Fruit fly (Drosophila melanogaster) whole organism, embryonic: ENCODE data around the gene CG3032.

ENCODE experiments used
- Atf3 ChIP-seq: fragments of 200-800 bp; sonication (Bioruptor generic); optimal IDR thresholded peaks from 3 replicates; lab custom pipeline; 2016; ENCODE audit warnings: missing biosample characterization, missing genetic modification characterization
- Awh ChIP-seq: fragments of 200-800 bp; sonication (Bioruptor generic); IDR thresholded peaks from 2 replicates; pipeline ENCODE4, ENCODE4 v1.3.6; 2022; ENCODE audit warnings: missing biosample characterization, missing genetic modification characterization
- CG10565 ChIP-seq: fragments of 200-800 bp; sonication (Bioruptor generic); optimal IDR thresholded peaks from 3 replicates; lab custom pipeline; 2016; ENCODE audit warnings: missing biosample characterization, mild to moderate bottlenecking, missing genetic modification characterization
- CG10979 ChIP-seq: fragments of 200-800 bp; sonication (Bioruptor generic); optimal IDR thresholded peaks from 2 replicates; lab custom pipeline; 2018; ENCODE audit warnings: missing biosample characterization, mild to moderate bottlenecking, missing genetic modification characterization, moderate library complexity
- CG11504 ChIP-seq: fragments of 200-800 bp; sonication (Bioruptor generic); optimal IDR thresholded peaks from 3 replicates; lab custom pipeline; 2019; ENCODE audit warnings: missing biosample characterization, mild to moderate bottlenecking, missing genetic modification characterization, moderate library complexity
- CG12219 ChIP-seq: fragments of 200-800 bp; sonication (Bioruptor generic); optimal IDR thresholded peaks from 3 replicates; lab custom pipeline; 2018; ENCODE audit warnings: missing biosample characterization, mild to moderate bottlenecking, missing genetic modification characterization
- CG13775 ChIP-seq: fragments of 200-800 bp; sonication (Bioruptor generic); optimal IDR thresholded peaks from 3 replicates; lab custom pipeline; 2017; ENCODE audit warnings: missing biosample characterization, mild to moderate bottlenecking, missing genetic modification characterization
- CG14014 ChIP-seq: fragments of 200-800 bp; sonication (Bioruptor generic); IDR thresholded peaks from 2 replicates; pipeline ENCODE4 v1.3.6; 2022; ENCODE audit warnings: missing biosample characterization, missing genetic modification characterization
- CG15696 ChIP-seq: fragments of 200-800 bp; sonication (Bioruptor generic); optimal IDR thresholded peaks from 2 replicates; lab custom pipeline; 2019; ENCODE audit warnings: missing biosample characterization, mild to moderate bottlenecking, missing genetic modification characterization, moderate library complexity
- CG17829 ChIP-seq: fragments of 200-800 bp; optimal IDR thresholded peaks from 2 replicates; lab custom pipeline; 2019; ENCODE audit warnings: missing biosample characterization, mild to moderate bottlenecking, missing genetic modification characterization, moderate library complexity
- CG32767 ChIP-seq: fragments of 200-800 bp; sonication (Bioruptor generic); IDR thresholded peaks from 2 replicates; pipeline ENCODE4 v1.3.6; 2022; ENCODE audit warnings: missing biosample characterization, missing genetic modification characterization
- CG33557 ChIP-seq: fragments of 200-800 bp; sonication (Bioruptor generic); optimal IDR thresholded peaks from 2 replicates; lab custom pipeline; 2019; ENCODE audit warnings: missing biosample characterization, mild to moderate bottlenecking, missing genetic modification characterization, moderate library complexity
- CG34376 ChIP-seq: fragments of 200-800 bp; sonication (Bioruptor generic); optimal IDR thresholded peaks from 2 replicates; lab custom pipeline; 2018; ENCODE audit warnings: missing biosample characterization, mild to moderate bottlenecking, missing genetic modification characterization
- CG5180 ChIP-seq: fragments of 200-800 bp; sonication (Bioruptor generic); optimal IDR thresholded peaks from 3 replicates; lab custom pipeline; 2017; ENCODE audit warnings: missing biosample characterization, missing genetic modification characterization, mild to moderate bottlenecking, moderate library complexity, missing genetic modification reagents
- CG5245 ChIP-seq: fragments of 200-800 bp; sonication (Bioruptor generic); optimal IDR thresholded peaks from 3 replicates; lab custom pipeline; 2016; ENCODE audit warnings: missing biosample characterization, missing genetic modification characterization
- CG7987 ChIP-seq: fragments of 200-800 bp; sonication (Bioruptor generic); optimal IDR thresholded peaks from 2 replicates; lab custom pipeline; 2018; ENCODE audit warnings: missing biosample characterization, mild to moderate bottlenecking, missing genetic modification characterization, moderate library complexity
- CG8281 ChIP-seq: fragments of 200-800 bp; sonication (Bioruptor generic); optimal IDR thresholded peaks from 2 replicates; lab custom pipeline; 2018; ENCODE audit warnings: missing biosample characterization, mild to moderate bottlenecking, missing genetic modification characterization, moderate library complexity
- CG8944 ChIP-seq: fragments of 200-800 bp; sonication (Bioruptor generic); optimal IDR thresholded peaks from 3 replicates; lab custom pipeline; 2016; ENCODE audit warnings: missing biosample characterization, missing genetic modification characterization
- CG9437 ChIP-seq: fragments of 200-800 bp; sonication (Bioruptor generic); optimal IDR thresholded peaks from 2 replicates; lab custom pipeline; 2018; ENCODE audit warnings: missing biosample characterization, mild to moderate bottlenecking, missing genetic modification characterization
- CG9609 ChIP-seq: fragments of 200-800 bp; sonication (Bioruptor generic); optimal IDR thresholded peaks from 3 replicates; lab custom pipeline; 2016; ENCODE audit warnings: missing biosample characterization, missing genetic modification characterization
- CG9727 ChIP-seq: fragments of 200-800 bp; sonication (Bioruptor generic); optimal IDR thresholded peaks from 3 replicates; lab custom pipeline; 2017; ENCODE audit warnings: missing biosample characterization, mild to moderate bottlenecking, missing genetic modification characterization
- Deaf1 ChIP-seq: fragments of 200-800 bp; optimal IDR thresholded peaks from 3 replicates; lab custom pipeline; 2019; ENCODE audit warnings: missing biosample characterization, mild to moderate bottlenecking, missing genetic modification characterization, moderate library complexity
- Doc3 ChIP-seq: fragments of 200-800 bp; sonication (Bioruptor generic); IDR thresholded peaks from 3 replicates; pipeline ENCODE4 v1.3.6; 2022; ENCODE audit warnings: missing biosample characterization, missing genetic modification characterization; ENCODE audit not compliant: partially characterized antibody
- H2.0 ChIP-seq: fragments of 200-800 bp; sonication (Bioruptor generic); IDR thresholded peaks from 2 replicates; pipeline ENCODE4 v1.3.6; 2022; ENCODE audit warnings: missing biosample characterization, missing genetic modification characterization
- Hand ChIP-seq: fragments of 200-800 bp; sonication (Bioruptor generic); optimal IDR thresholded peaks from 2 replicates; lab custom pipeline; 2017; ENCODE audit warnings: mild to moderate bottlenecking, missing biosample characterization, missing genetic modification reagents, missing genetic modification characterization
- Mrtf ChIP-seq: fragments of 200-800 bp; sonication (Bioruptor generic); IDR thresholded peaks from 3 replicates; pipeline ENCODE4 v1.3.6; 2022; ENCODE audit warnings: missing biosample characterization, missing genetic modification characterization
- Nf-YB ChIP-seq: fragments of 200-800 bp; sonication (Bioruptor generic); optimal IDR thresholded peaks from 3 replicates; lab custom pipeline; 2019; ENCODE audit warnings: missing biosample characterization, mild to moderate bottlenecking, missing genetic modification characterization, moderate library complexity
- Spps ChIP-seq: fragments of 200-800 bp; sonication (Bioruptor generic); optimal IDR thresholded peaks from 2 replicates; lab custom pipeline; 2018; ENCODE audit warnings: missing biosample characterization, mild to moderate bottlenecking, missing genetic modification characterization
- Usf ChIP-seq: fragments of 200-800 bp; sonication (Bioruptor generic); optimal IDR thresholded peaks from 2 replicates; lab custom pipeline; 2017; ENCODE audit warnings: missing genotype, missing biosample characterization, missing genetic modification characterization
- bbx ChIP-seq: fragments of 200-800 bp; sonication (Bioruptor generic); IDR thresholded peaks from 2 replicates; pipeline ENCODE4 v1.3.6; 2022; ENCODE audit warnings: missing biosample characterization, missing genetic modification characterization; ENCODE audit not compliant: partially characterized antibody
- bsh ChIP-seq, 2 experiments: fragments of 200-800 bp; sonication (Bioruptor generic); optimal IDR thresholded peaks; 2 replicates each; lab custom pipeline; 2017 to 2018; ENCODE audit warnings: mild to moderate bottlenecking in 2 of 2, missing biosample characterization in 2 of 2, missing genetic modification characterization in 2 of 2, moderate library complexity in 1 of 2
- chif ChIP-seq, 2 experiments: fragments of 200-800 bp; sonication (Bioruptor generic); optimal IDR thresholded peaks; 3 replicates each; lab custom pipeline; 2016; ENCODE audit warnings: missing biosample characterization in 2 of 2, missing genetic modification characterization in 2 of 2
- dmrt11E ChIP-seq: fragments of 200-800 bp; sonication (Bioruptor generic); optimal IDR thresholded peaks from 3 replicates; lab custom pipeline; 2018; ENCODE audit warnings: missing biosample characterization, mild to moderate bottlenecking, missing genetic modification characterization, moderate library complexity
- fd96Cb ChIP-seq: fragments of 200-800 bp; sonication (Bioruptor generic); optimal IDR thresholded peaks from 2 replicates; lab custom pipeline; 2018; ENCODE audit warnings: missing biosample characterization, mild to moderate bottlenecking, missing genetic modification characterization, moderate library complexity
- grau ChIP-seq: fragments of 200-800 bp; optimal IDR thresholded peaks from 3 replicates; lab custom pipeline; 2019; ENCODE audit warnings: missing biosample characterization, mild to moderate bottlenecking, missing genetic modification characterization, moderate library complexity
- grn ChIP-seq: fragments of 200-800 bp; sonication (Bioruptor generic); optimal IDR thresholded peaks from 3 replicates; lab custom pipeline; 2017; ENCODE audit warnings: missing biosample characterization, missing genetic modification characterization
- jigr1 ChIP-seq: fragments of 200-800 bp; sonication (Bioruptor generic); IDR thresholded peaks from 3 replicates; pipeline ENCODE4 v1.3.6; 2022; ENCODE audit warnings: missing biosample characterization, missing genetic modification characterization
- prd ChIP-seq, 3 experiments: fragments of >200 bp in 2 of 3; fragments of 200-800 bp in 1 of 3; sonication (Bioruptor generic) in 1 of 3; optimal IDR thresholded peaks in 2 of 3; IDR thresholded peaks in 1 of 3; 2 replicates in 2 of 3; 3 replicates in 1 of 3; pipeline versions ENCODE4 v1.3.6 to Lab custom; 2017 to 2022; ENCODE audit warnings: missing biosample characterization in 1 of 3, missing genetic modification characterization in 1 of 3
- row ChIP-seq: fragments of 200-800 bp; sonication (Bioruptor generic); IDR thresholded peaks from 3 replicates; pipeline ENCODE4 v1.3.6; 2022; ENCODE audit warnings: missing biosample characterization, missing genetic modification characterization
- run ChIP-seq: fragments of 200-800 bp; sonication (Bioruptor generic); optimal IDR thresholded peaks from 3 replicates; lab custom pipeline; 2018; ENCODE audit warnings: missing biosample characterization, mild to moderate bottlenecking, missing genetic modification characterization
- sqz ChIP-seq: fragments of 200-800 bp; sonication (Bioruptor generic); optimal IDR thresholded peaks from 3 replicates; lab custom pipeline; 2018; ENCODE audit warnings: missing biosample characterization, mild to moderate bottlenecking, missing genetic modification characterization
- ssp ChIP-seq: fragments of 200-800 bp; sonication (Bioruptor generic); IDR thresholded peaks from 2 replicates; pipeline ENCODE4 v1.3.6; 2022; ENCODE audit warnings: missing biosample characterization, missing genetic modification characterization
- toy ChIP-seq: fragments of 200-800 bp; sonication (Bioruptor generic); IDR thresholded peaks from 2 replicates; pipeline ENCODE4 v1.3.6; 2022; ENCODE audit warnings: missing biosample characterization, missing genetic modification characterization
- unpg ChIP-seq: fragments of 200-800 bp; sonication (Bioruptor generic); optimal IDR thresholded peaks from 3 replicates; lab custom pipeline; 2018; ENCODE audit warnings: missing biosample characterization, mild to moderate bottlenecking, missing genetic modification characterization, moderate library complexity
- vfl ChIP-seq: fragments of 200-800 bp; sonication (Bioruptor generic); optimal IDR thresholded peaks from 2 replicates; lab custom pipeline; 2016; ENCODE audit warnings: missing biosample characterization, missing genetic modification characterization

The CG3032 gene

dm6 chrX:6983500-6984320 is 30.0 kb downstream of the CG3032 start (continued):
- TF ChIP-seq grau, result peak; percentile 4
- TF ChIP-seq CG14014 (GFP tag; lab: Robert Waterston, UW), result no peak
- no peak for TF ChIP-seq CG12219
- no peak for TF ChIP-seq Mrtf (GFP tag; lab: Robert Waterston, UW)
- TF ChIP-seq Atf3 (GFP tag; lab: Kevin White, UChicago), result no peak
- TF ChIP-seq unpg (GFP tag; lab: Kevin White, UChicago), result peak; percentile 25
- TF ChIP-seq Deaf1 (tag; lab: Kevin White, UChicago), result no peak
- TF ChIP-seq bsh (GFP tag; optimal IDR thresholded peaks at IDR 0.05; lab: Kevin White, UChicago), result peak in 1 of 2 experiments; percentile 42
- no peak for TF ChIP-seq run
- no peak for TF ChIP-seq Usf (GFP tag; lab: Kevin White, UChicago)
- TF ChIP-seq ssp (GFP tag; lab: Robert Waterston, UW), result no peak
- TF ChIP-seq vfl (GFP tag; lab: Kevin White, UChicago), result no peak
- TF ChIP-seq Awh (GFP tag; lab: Robert Waterston, UW), result no peak
- TF ChIP-seq bbx (GFP tag; lab: Robert Waterston, UW), result peak; percentile 54
- no peak for TF ChIP-seq jigr1
- TF ChIP-seq CG15696 (tag; lab: Kevin White, UChicago), result peak; percentile 44
- no peak for TF ChIP-seq H2.0 (GFP tag; lab: Robert Waterston, UW)
- TF ChIP-seq CG5245 (GFP tag; lab: Kevin White, UChicago), result no peak
- TF ChIP-seq Hand (GFP tag; lab: Kevin White, UChicago), result no peak
- TF ChIP-seq CG32767 (GFP tag; lab: Robert Waterston, UW), result no peak
- TF ChIP-seq prd (optimal IDR thresholded peaks at IDR 0.05; lab: Kevin White, UChicago), result no peak
- peak; percentile 36; the same call in 2 of the 3 replicates for TF ChIP-seq prd (GFP tag; IDR thresholded peaks at IDR 0.05; lab: Robert Waterston, UW)
- TF ChIP-seq CG11504 (tag; lab: Kevin White, UChicago), result peak; percentile 41
- peak; percentile 38 for TF ChIP-seq CG17829
- peak; percentile 50 for TF ChIP-seq CG9727 (GFP tag; lab: Kevin White, UChicago)

- TF ChIP-seq CG7987 (GFP tag; lab: Kevin White, UChicago) (peak; percentile 82), CG8944 (GFP tag; lab: Kevin White, UChicago) (no peak), CG8281 (tag; lab: Kevin White, UChicago) (peak; percentile 87), sqz (GFP tag; lab: Kevin White, UChicago) (peak; percentile 76), grn (GFP tag; lab: Kevin White, UChicago) (peak; percentile 20), fd96Cb (tag; lab: Kevin White, UChicago) (no peak)
Measured at dm6 chrX:6982705-6983384, 30.8 kb downstream of the CG3032 start.

- peak; percentile 17 for TF ChIP-seq Nf-YB (GFP tag; lab: Kevin White, UChicago)
- peak; percentile 59 for TF ChIP-seq CG10979
- TF ChIP-seq CG9609 (GFP tag; lab: Kevin White, UChicago), result peak; percentile 38
- no peak for TF ChIP-seq Doc3
- no peak for TF ChIP-seq CG34376
- TF ChIP-seq row (GFP tag; lab: Robert Waterston, UW), result peak; percentile 52
- peak; percentile 24 for TF ChIP-seq CG13775 (GFP tag; lab: Kevin White, UChicago)
- TF ChIP-seq CG5180 (GFP tag; lab: Kevin White, UChicago), result no peak
- TF ChIP-seq CG10565 (GFP tag; lab: Kevin White, UChicago), result no peak
- peak; percentile 1 for TF ChIP-seq CG9437 (GFP tag; lab: Kevin White, UChicago)
- peak in 1 of 2 experiments; percentile 20 for TF ChIP-seq chif (GFP tag; optimal IDR thresholded peaks at IDR 0.05; lab: Kevin White, UChicago)
- no peak for TF ChIP-seq toy (GFP tag; lab: Robert Waterston, UW)
- peak; percentile 66 for TF ChIP-seq dmrt11E
- peak; percentile 17 for TF ChIP-seq CG33557
- TF ChIP-seq Spps (tag; lab: Kevin White, UChicago), result peak; percentile 37
Measured at dm6 chrX:6982054-6982453, 31.6 kb downstream of the CG3032 start.
